Worm (Caenorhabditis elegans) whole organism, L3 larva: ENCODE measurements around the gene Y22D7AR.3.

Source experiments
- R02D3.7 ChIP-seq: fragments of 150-350 bp; optimal IDR thresholded peaks from 2 replicates; lab custom pipeline; 2014; ENCODE audit warnings: missing biosample characterization, missing genetic modification characterization
- daf-12 ChIP-seq: fragments of 150-350 bp; optimal IDR thresholded peaks from 2 replicates; lab custom pipeline; 2014; ENCODE audit warnings: missing biosample characterization, missing genetic modification reagents, missing genetic modification characterization
- egl-27 ChIP-seq: sonication (generic microtip); optimal IDR thresholded peaks from 4 replicates; lab custom pipeline; 2017; ENCODE audit warnings: missing biosample characterization, missing genetic modification reagents, missing genetic modification characterization
- eor-1 ChIP-seq, 2 experiments: fragments of 150-350 bp; optimal IDR thresholded peaks; 2 replicates each; lab custom pipeline; 2014 to 2018; ENCODE audit warnings: missing biosample characterization in 2 of 2, missing genetic modification characterization in 2 of 2
- fos-1 ChIP-seq: fragments of 150-350 bp; optimal IDR thresholded peaks from 2 replicates; lab custom pipeline; 2014; ENCODE audit warnings: missing biosample characterization, missing genetic modification characterization
- lin-15B ChIP-seq: fragments of 150-350 bp; optimal IDR thresholded peaks from 2 replicates; lab custom pipeline; 2014; ENCODE audit warnings: missing biosample characterization, missing genetic modification characterization
- lin-39 ChIP-seq: fragments of 150-350 bp; optimal IDR thresholded peaks from 2 replicates; lab custom pipeline; 2018; ENCODE audit warnings: missing biosample characterization, missing genetic modification reagents, missing genetic modification characterization
- nfya-1 ChIP-seq: sonication (generic microtip); optimal IDR thresholded peaks from 2 replicates; lab custom pipeline; 2017; ENCODE audit warnings: missing genetic modification characterization, mild to moderate bottlenecking, missing compliant biosample characterization, antibody characterized with exemption, moderate library complexity; ENCODE audit not compliant: insufficient read depth
- nhr-11 ChIP-seq: fragments of 150-350 bp; optimal IDR thresholded peaks from 2 replicates; lab custom pipeline; 2014; ENCODE audit warnings: missing biosample characterization, missing genetic modification characterization
- nhr-12 ChIP-seq: fragments of 150-350 bp; optimal IDR thresholded peaks from 2 replicates; lab custom pipeline; 2014; ENCODE audit warnings: missing biosample characterization, missing genetic modification characterization
- nhr-76 ChIP-seq: fragments of 150-350 bp; sonication (generic microtip); optimal IDR thresholded peaks from 5 replicates; lab custom pipeline; 2014; ENCODE audit warnings: missing biosample characterization, missing genetic modification characterization
- nhr-77 ChIP-seq: fragments of 150-350 bp; optimal IDR thresholded peaks from 2 replicates; lab custom pipeline; 2014; ENCODE audit warnings: missing biosample characterization, missing genetic modification characterization
- skn-1 ChIP-seq: fragments of 150-350 bp; optimal IDR thresholded peaks from 2 replicates; lab custom pipeline; 2014; ENCODE audit warnings: missing biosample characterization, missing genetic modification characterization
- snpc-4 ChIP-seq: fragments of 150-350 bp; optimal IDR thresholded peaks from 2 replicates; lab custom pipeline; 2014; ENCODE audit warnings: missing biosample characterization, missing genetic modification characterization

ce11 chrIII:1705799-1706198 lies 40.1 kb upstream of the Y22D7AR.3 start, which contains the start of the genes fbxa-13 and Y22D7AR.2:
- TF ChIP-seq R02D3.7 (no peak), nhr-76 (no peak), eor-1 (tag; optimal IDR thresholded peaks at IDR 0.05; lab: Kevin White, UChicago) (no peak), egl-27 (tag; lab: Kevin White, UChicago) (no peak), daf-12 (tag; lab: Kevin White, UChicago) (no peak), lin-39 (tag; lab: Kevin White, UChicago) (no peak), nfya-1 (tag; lab: Kevin White, UChicago) (no peak), skn-1 (tag; lab: Kevin White, UChicago) (no peak), snpc-4 (tag; lab: Kevin White, UChicago) (no peak), nhr-12 (tag; lab: Kevin White, UChicago) (no peak), lin-15B (tag; lab: Kevin White, UChicago) (no peak), fos-1 (tag; lab: Kevin White, UChicago) (no peak), nhr-11 (tag; lab: Kevin White, UChicago) (no peak), nhr-77 (tag; lab: Kevin White, UChicago) (no peak)
